Worm (Caenorhabditis elegans): ENCODE measurements around the gene srt-54.
A peak's percentile ranks its signal among the peaks of the same experiment; 100 is the strongest.

srt-54 gene

ce11 chrII:122494-122893 is 5.5 kb downstream of the srt-54 start:
- no peak for TF ChIP-seq egrh-3 (GFP tag; IDR thresholded peaks at IDR 0.05)
- no peak for TF ChIP-seq pbrm-1 (GFP tag; IDR thresholded peaks at IDR 0.05)
- peak; percentile 65 for TF ChIP-seq nhr-80 (tag; optimal IDR thresholded peaks at IDR 0.05)
- TF ChIP-seq mes-4 (tag; optimal IDR thresholded peaks at IDR 0.05) = no peak
- no peak for TF ChIP-seq F37B4.10 (GFP tag; IDR thresholded peaks at IDR 0.05)
- no peak for TF ChIP-seq C06A6.2 (GFP tag; conservative IDR thresholded peaks at IDR 0.05)

- no peak for TF ChIP-seq rpc-1 (optimal IDR thresholded peaks at IDR 0.05)
- no peak for TF ChIP-seq rpc-1 (tag; optimal IDR thresholded peaks at IDR 0.05)
Measured at ce11 chrII:124904-125303, 7.9 kb downstream of the srt-54 start, which contains the start of gene nmur-2. nmur-2 (minus strand) TSS chrII:125004.

ce11 chrII:128929-129328 is 11.9 kb downstream of the srt-54 start, which contains the start of gene srd-3:
srd-3 (minus strand) TSS chrII:129029.
- TF ChIP-seq ekl-4 (GFP tag; IDR thresholded peaks at IDR 0.05) = no peak
- TF ChIP-seq lin-54 (GFP tag; optimal IDR thresholded peaks at IDR 0.05) = no peak
- TF ChIP-seq efl-1 (GFP tag; optimal IDR thresholded peaks at IDR 0.05) = no peak
- TF ChIP-seq Y79H2A.3 (GFP tag; conservative IDR thresholded peaks at IDR 0.05) = no peak
- no peak for TF ChIP-seq ceh-58 (GFP tag; IDR thresholded peaks at IDR 0.05)
- TF ChIP-seq fkh-3 (tag; optimal IDR thresholded peaks at IDR 0.05) = no peak
- TF ChIP-seq ceh-100 (GFP tag; IDR thresholded peaks at IDR 0.05) = no peak
- TF ChIP-seq B0035.1 (tag; optimal IDR thresholded peaks at IDR 0.05) = no peak
- TF ChIP-seq ceh-27 (GFP tag; optimal IDR thresholded peaks at IDR 0.05) = no peak
- no peak for TF ChIP-seq lin-26 (GFP tag; IDR thresholded peaks at IDR 0.05)
- TF ChIP-seq tbx-9 (tag; optimal IDR thresholded peaks at IDR 0.05; ENCODE audit: borderline replicate concordance) = no peak
- no peak for TF ChIP-seq ztf-6 (GFP tag; IDR thresholded peaks at IDR 0.05)
- TF ChIP-seq egrh-3 (GFP tag; IDR thresholded peaks at IDR 0.05) = no peak
- TF ChIP-seq let-607 (tag; optimal IDR thresholded peaks at IDR 0.05) = no peak
- no peak for TF ChIP-seq K11D2.4 (GFP tag; IDR thresholded peaks at IDR 0.05)

- no peak for TF ChIP-seq D2030.7 (GFP tag; IDR thresholded peaks at IDR 0.05)
- no peak for TF ChIP-seq dox-1 (GFP tag; IDR thresholded peaks at IDR 0.05)
- no peak for TF ChIP-seq hmg-20 (GFP tag; IDR thresholded peaks at IDR 0.05)
- TF ChIP-seq lsl-1 (GFP tag; optimal IDR thresholded peaks at IDR 0.05) = no peak
Measured at ce11 chrII:129770-130169, 12.8 kb downstream of the srt-54 start.

- no peak for TF ChIP-seq F37B4.10 (GFP tag; IDR thresholded peaks at IDR 0.05)
- no peak for TF ChIP-seq B0261.1 (tag; optimal IDR thresholded peaks at IDR 0.05)
- no peak for TF ChIP-seq dpl-1 (GFP tag; optimal IDR thresholded peaks at IDR 0.05)
- no peak for TF ChIP-seq Y56A3A.18 (GFP tag; IDR thresholded peaks at IDR 0.05)
- no peak for TF ChIP-seq hmg-1.2 (GFP tag; IDR thresholded peaks at IDR 0.05)
- TF ChIP-seq nfya-2 (GFP tag; IDR thresholded peaks at IDR 0.05) = no peak
- no peak for TF ChIP-seq T26A5.8 (tag; optimal IDR thresholded peaks at IDR 0.05)
Measured at ce11 chrII:133548-134275, 16.7 kb downstream of the srt-54 start, which contains the start of gene cwn-1. cwn-1 (minus strand) TSS chrII:133598.

Data from whole organism, young adult.